Worm (Caenorhabditis elegans): Measurements from ENCODE around the gene clh-6.
A peak's percentile ranks its signal among the peaks of the same experiment; 100 is the strongest.

Gene clh-6

DNA sequence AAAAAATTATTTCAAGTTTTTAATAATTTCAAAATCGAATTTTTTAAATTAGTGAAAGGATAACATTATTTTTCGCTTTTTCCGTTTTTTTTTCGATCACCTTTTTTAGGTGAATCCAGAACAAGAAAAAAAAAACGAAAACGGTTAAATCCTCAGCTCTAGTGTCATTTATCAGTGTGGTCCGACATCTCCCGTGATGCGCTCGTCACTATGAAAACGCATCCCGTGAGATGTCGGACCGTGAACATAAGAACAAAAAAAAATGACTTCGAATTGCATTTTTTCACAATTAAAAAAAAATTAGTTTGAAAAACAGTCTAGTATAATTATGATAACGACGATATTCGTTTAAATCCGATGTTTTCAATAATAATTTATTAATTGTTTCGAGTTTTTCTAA, 15.4 kb downstream of the clh-6 start:
- TF ChIP-seq npax-4 (tag; optimal IDR thresholded peaks at IDR 0.05) (no peak), elt-4 (tag; optimal IDR thresholded peaks at IDR 0.05) (no peak), madf-2 (tag; optimal IDR thresholded peaks at IDR 0.05) (no peak), hlh-8 (tag; optimal IDR thresholded peaks at IDR 0.05) (no peak), K09A11.1 (tag; optimal IDR thresholded peaks at IDR 0.05; ENCODE audit: insufficient read depth) (no peak), ceh-34 (tag; optimal IDR thresholded peaks at IDR 0.05) (no peak), che-1 (tag; optimal IDR thresholded peaks at IDR 0.05) (no peak), odd-2 (tag; optimal IDR thresholded peaks at IDR 0.05) (no peak), unc-55 (GFP tag; optimal IDR thresholded peaks at IDR 0.05) (no peak)

DNA sequence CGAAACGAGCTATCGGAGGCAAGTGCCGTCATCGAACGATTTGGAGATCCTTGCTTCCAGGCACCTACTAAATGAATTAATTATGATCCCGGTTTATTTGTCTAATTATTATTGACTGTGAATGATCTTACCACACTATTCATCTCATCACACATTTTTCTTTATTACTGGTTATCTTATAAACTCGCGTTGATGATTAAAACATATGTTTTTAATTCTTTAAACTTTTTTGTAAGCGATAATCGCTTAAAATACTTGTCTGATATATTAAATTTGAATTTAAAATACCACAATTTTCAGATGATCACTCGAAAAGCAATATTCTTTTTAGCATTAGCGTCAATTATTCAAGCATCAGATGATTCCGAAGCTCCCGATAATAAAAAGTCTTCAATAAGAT, 18.0 kb downstream of the clh-6 start, which contains the start of gene F10C2.5:
Gene F10C2.5, plus strand, starts transcription at position 301 of the 400 bp plus-strand sequence.
- TF ChIP-seq ceh-9 (tag; optimal IDR thresholded peaks at IDR 0.05) (no peak), pros-1 (tag; optimal IDR thresholded peaks at IDR 0.05) (no peak), tbx-2 (tag; optimal IDR thresholded peaks at IDR 0.05) (no peak), rnt-1 (tag; optimal IDR thresholded peaks at IDR 0.05) (no peak)

DNA sequence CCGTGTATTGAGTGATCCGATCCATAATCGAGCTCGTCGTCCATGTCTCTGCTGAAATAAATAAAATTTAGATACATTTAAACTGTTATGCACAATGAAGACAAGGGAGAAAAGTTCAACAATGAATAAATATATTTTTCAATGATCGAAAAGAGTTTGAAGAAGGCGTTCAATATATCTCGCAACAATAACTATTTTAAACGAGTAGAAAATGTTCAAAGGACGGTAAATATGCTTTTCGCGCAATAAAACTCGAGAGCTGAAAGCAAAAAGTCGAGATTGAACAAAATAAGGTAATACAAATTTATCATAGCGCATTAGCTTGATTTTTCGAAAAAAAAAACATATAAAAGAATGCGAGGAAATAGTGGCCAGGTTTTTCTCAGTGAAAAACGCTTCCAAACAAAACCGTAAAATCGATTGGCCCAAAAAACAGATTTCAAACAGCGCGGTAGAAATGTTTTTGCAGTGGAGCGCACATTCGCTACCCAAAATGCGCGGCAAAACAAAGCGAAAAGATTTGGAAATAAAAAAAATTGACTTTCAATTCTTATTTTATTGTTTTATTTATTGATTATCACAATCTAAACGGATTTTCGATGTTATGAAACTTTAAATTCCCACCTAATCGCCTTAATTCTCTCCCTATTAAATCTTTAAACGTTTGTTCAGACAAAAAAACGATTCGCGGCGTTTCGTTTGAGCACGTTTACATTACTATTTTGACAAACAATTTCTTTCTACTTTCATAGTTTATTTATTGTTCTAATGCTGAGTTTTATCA, 22.2 kb downstream of the clh-6 start, which contains the start of the genes kup-1 and F10C2.4:
Gene kup-1, minus strand, starts transcription at position 51 of the 784 bp plus-strand sequence.
Gene F10C2.4, plus strand, starts transcription at position 734 of the 784 bp plus-strand sequence.
- TF ChIP-seq ceh-2 (tag; optimal IDR thresholded peaks at IDR 0.05) (no peak), C38D4.7 (GFP tag; optimal IDR thresholded peaks at IDR 0.05) (no peak), ceh-48 (tag; optimal IDR thresholded peaks at IDR 0.05) (peak; percentile 28), ceh-24 (tag; optimal IDR thresholded peaks at IDR 0.05) (no peak), nfya-1 (tag; optimal IDR thresholded peaks at IDR 0.05) (peak; percentile 12), unc-86 (tag; optimal IDR thresholded peaks at IDR 0.05) (no peak), ceh-6 (GFP tag; optimal IDR thresholded peaks at IDR 0.05) (no peak), unc-55 (GFP tag; optimal IDR thresholded peaks at IDR 0.05) (peak; percentile 40), sox-4 (tag; optimal IDR thresholded peaks at IDR 0.05) (no peak), gmeb-2 (tag; optimal IDR thresholded peaks at IDR 0.05) (no peak), Y22D7AL.16 (tag; optimal IDR thresholded peaks at IDR 0.05) (no peak), pag-3 (tag; optimal IDR thresholded peaks at IDR 0.05; ENCODE audit: borderline replicate concordance) (no peak), eyg-1 (tag; optimal IDR thresholded peaks at IDR 0.05) (no peak), pqm-1 (tag; optimal IDR thresholded peaks at IDR 0.05) (no peak), pros-1 (tag; optimal IDR thresholded peaks at IDR 0.05) (no peak)

DNA sequence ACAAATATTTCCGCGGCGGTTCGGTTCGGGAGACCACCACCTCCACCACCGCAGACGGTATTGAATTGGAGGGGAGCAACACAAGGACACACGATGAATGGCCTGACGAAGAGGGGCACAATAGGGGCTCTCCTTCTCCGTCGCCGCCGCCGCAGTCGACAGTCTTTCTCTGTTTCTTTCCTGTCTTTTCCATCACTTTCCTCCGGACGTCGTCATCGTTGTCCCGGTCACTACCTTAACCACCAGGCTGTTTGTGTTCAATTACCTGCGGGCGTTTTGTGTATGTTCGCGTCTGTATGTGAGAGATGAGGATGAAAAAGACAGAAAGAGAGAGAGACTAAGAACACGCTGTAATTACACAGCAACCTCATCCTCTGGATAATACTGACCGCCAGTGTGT, 23.4 kb downstream of the clh-6 start:
- TF ChIP-seq dmd-4 (tag; optimal IDR thresholded peaks at IDR 0.05; ENCODE audit: borderline replicate concordance): peak; percentile 2
- peak; percentile 38 for TF ChIP-seq sox-2 (GFP tag; IDR thresholded peaks at IDR 0.05)
- no peak for TF ChIP-seq eyg-1 (tag; optimal IDR thresholded peaks at IDR 0.05)
- TF ChIP-seq ceh-24 (tag; optimal IDR thresholded peaks at IDR 0.05): no peak
- no peak for TF ChIP-seq unc-42 (tag; optimal IDR thresholded peaks at IDR 0.05)
- TF ChIP-seq fkh-10 (GFP tag; optimal IDR thresholded peaks at IDR 0.05): no peak
- peak; percentile 35 for TF ChIP-seq ref-2 (tag; optimal IDR thresholded peaks at IDR 0.05)
- no peak for TF ChIP-seq Y22D7AL.16 (tag; optimal IDR thresholded peaks at IDR 0.05)
- no peak for TF ChIP-seq ceh-19 (GFP tag; optimal IDR thresholded peaks at IDR 0.05)
- TF ChIP-seq ceh-22 (tag; optimal IDR thresholded peaks at IDR 0.05): no peak
- no peak for TF ChIP-seq nhr-11 (tag; optimal IDR thresholded peaks at IDR 0.05)
- no peak for TF ChIP-seq ceh-30 (tag; optimal IDR thresholded peaks at IDR 0.05)
- TF ChIP-seq ama-1 (optimal IDR thresholded peaks at IDR 0.05): no peak
- TF ChIP-seq hlh-30 (tag; optimal IDR thresholded peaks at IDR 0.05; ENCODE audit: insufficient read depth): no peak
- no peak for TF ChIP-seq npax-4 (tag; optimal IDR thresholded peaks at IDR 0.05)
- peak; percentile 3 for TF ChIP-seq pros-1 (tag; optimal IDR thresholded peaks at IDR 0.05)
- peak; percentile 12 for TF ChIP-seq ceh-2 (tag; optimal IDR thresholded peaks at IDR 0.05)
- no peak for TF ChIP-seq fkh-6 (tag; optimal IDR thresholded peaks at IDR 0.05)
- no peak for TF ChIP-seq pat-9 (tag; optimal IDR thresholded peaks at IDR 0.05)
- TF ChIP-seq ceh-31 (tag; optimal IDR thresholded peaks at IDR 0.05): peak; percentile 38
- peak; percentile 23 for TF ChIP-seq ceh-34 (tag; optimal IDR thresholded peaks at IDR 0.05)
